Worm (Caenorhabditis elegans) whole organism, late embryonic: Measurements from ENCODE around the gene dgn-2.
"Not testable (repeated sequence)": the region's sequence is repeated elsewhere in the genome, so short reads cannot be mapped to it uniquely, and the experiment has no call there.

ENCODE experiments used
- C38D4.7 ChIP-seq: fragments of 200-800 bp; sonication (Bioruptor generic); optimal IDR thresholded peaks from 2 replicates; lab custom pipeline; 2018; ENCODE audit warnings: mild to moderate bottlenecking, missing genetic modification characterization, moderate library complexity, missing compliant biosample characterization
- ceh-9 ChIP-seq: sonication (generic microtip); optimal IDR thresholded peaks from 2 replicates; lab custom pipeline; 2016; ENCODE audit warnings: mild to moderate bottlenecking, missing genetic modification characterization, inconsistent platforms, missing compliant biosample characterization
- ets-4 ChIP-seq: sonication (generic microtip); optimal IDR thresholded peaks from 2 replicates; lab custom pipeline; 2016; ENCODE audit warnings: missing genetic modification characterization, missing compliant biosample characterization
- fkh-6 ChIP-seq: sonication (generic microtip); optimal IDR thresholded peaks from 2 replicates; lab custom pipeline; 2016; ENCODE audit warnings: missing genetic modification characterization, missing compliant biosample characterization
- hlh-30 ChIP-seq: sonication (generic microtip); optimal IDR thresholded peaks from 2 replicates; lab custom pipeline; 2017; ENCODE audit warnings: antibody characterized with exemption, missing genetic modification characterization, missing compliant biosample characterization; ENCODE audit not compliant: insufficient read depth
- nfya-1 ChIP-seq: sonication (generic microtip); optimal IDR thresholded peaks from 2 replicates; lab custom pipeline; 2017; ENCODE audit warnings: missing genetic modification characterization, mild to moderate bottlenecking, missing compliant biosample characterization, antibody characterized with exemption, moderate library complexity
- rnt-1 ChIP-seq: sonication (generic microtip); optimal IDR thresholded peaks from 2 replicates; lab custom pipeline; 2016; ENCODE audit warnings: missing genetic modification characterization, missing compliant biosample characterization

ce11 chrX:1403444-1403843 is 36.1 kb upstream of the dgn-2 start, which contains the start of gene ZK402.2:
- TF ChIP-seq nfya-1 (tag; lab: Kevin White, UChicago); ets-4 (tag; lab: Kevin White, UChicago); C38D4.7 (GFP tag; lab: Kevin White, UChicago); ceh-9 (tag; lab: Kevin White, UChicago); hlh-30; rnt-1 (tag; lab: Kevin White, UChicago); fkh-6: not testable (repeated sequence)
